Fruit fly (Drosophila melanogaster) whole organism: Measurements from ENCODE around the gene CG1024.

Source experiments
- Dll ChIP-seq: fragments of >200 bp; optimal IDR thresholded peaks from 2 replicates; lab custom pipeline; 2017
- EcR ChIP-seq, 2 experiments: fragments of >200 bp; optimal IDR thresholded peaks; 2 replicates each; lab custom pipeline; 2017; ENCODE audit warnings: missing biosample characterization in 2 of 2, missing genetic modification characterization in 2 of 2, missing genetic modification reagents in 2 of 2
- pan ChIP-seq: fragments of >200 bp; optimal IDR thresholded peaks from 2 replicates; lab custom pipeline; 2017
- psq ChIP-seq: fragments of >200 bp; optimal IDR thresholded peaks from 2 replicates; lab custom pipeline; 2017
- usp ChIP-seq: fragments of >200 bp; optimal IDR thresholded peaks from 2 replicates; lab custom pipeline; 2017; ENCODE audit warnings: missing biosample characterization, missing genetic modification characterization, mixed read lengths

DNA sequence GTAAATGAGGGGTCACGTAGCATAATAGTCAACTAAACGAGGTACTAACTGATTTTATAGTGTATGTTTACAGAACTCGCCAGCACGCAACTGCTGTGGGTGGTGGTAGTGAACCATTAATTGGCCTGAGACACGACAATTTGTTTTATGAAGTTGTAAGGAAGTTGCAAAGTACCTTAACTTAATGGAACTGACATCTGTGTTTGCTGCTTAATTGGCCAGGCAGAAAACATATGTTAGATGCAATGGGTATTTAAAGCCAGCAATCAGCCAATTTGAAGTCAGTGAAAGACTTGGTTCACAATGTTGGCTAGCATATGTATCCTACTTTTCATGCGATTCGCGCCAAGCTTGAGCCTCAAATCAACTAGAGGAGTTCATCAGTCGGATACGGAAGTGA, 38.5 kb downstream of the CG1024 start, which contains the start of gene CG17917:
- TF ChIP-seq EcR (GFP tag; optimal IDR thresholded peaks at IDR 0.05; lab: Kevin White, UChicago): no peak
- no peak for TF ChIP-seq usp (GFP tag; lab: Kevin White, UChicago)
- TF ChIP-seq psq (lab: Kevin White, UChicago): no peak
- TF ChIP-seq pan (lab: Kevin White, UChicago): no peak
- no peak for TF ChIP-seq Dll (lab: Kevin White, UChicago)
